Worm (Caenorhabditis elegans) whole organism, L4 larva: Measurements from ENCODE around the gene F41G3.6.

ENCODE experiments used
- F10B5.3 ChIP-seq: sonication (generic microtip); optimal IDR thresholded peaks from 2 replicates; lab custom pipeline; 2016; ENCODE audit warnings: mild to moderate bottlenecking, missing genetic modification characterization, missing compliant biosample characterization
- F26F4.8 ChIP-seq: fragments of 200-800 bp; sonication (Bioruptor generic); conservative IDR thresholded peaks from 2 replicates; pipeline ENCODE4 v1.3.6; 2022; ENCODE audit warnings: missing genetic modification characterization, missing compliant biosample characterization
- F49E8.2 ChIP-seq: sonication (generic microtip); optimal IDR thresholded peaks from 2 replicates; lab custom pipeline; 2016; ENCODE audit warnings: missing compliant biosample characterization, mild to moderate bottlenecking, missing genetic modification characterization, borderline replicate concordance
- R02D3.7 ChIP-seq: fragments of 150-350 bp; sonication (generic microtip); optimal IDR thresholded peaks from 3 replicates; lab custom pipeline; 2014; ENCODE audit warnings: missing biosample characterization, missing genetic modification characterization
- T20F7.1 ChIP-seq: fragments of 200-800 bp; sonication (Bioruptor generic); optimal IDR thresholded peaks from 2 replicates; lab custom pipeline; 2018; ENCODE audit warnings: mild to moderate bottlenecking, missing genetic modification characterization, missing compliant biosample characterization
- Y48G9A.11 ChIP-seq: fragments of 200-800 bp; sonication (Bioruptor generic); IDR thresholded peaks from 2 replicates; pipeline ENCODE4 v1.3.6; 2022; ENCODE audit warnings: missing genetic modification reagents, missing genetic modification characterization, missing compliant biosample characterization
- Y5F2A.4 ChIP-seq: fragments of 200-800 bp; sonication (Bioruptor generic); optimal IDR thresholded peaks from 2 replicates; lab custom pipeline; 2018; ENCODE audit warnings: mild to moderate bottlenecking, missing genetic modification characterization, missing compliant biosample characterization
- ZK337.2 ChIP-seq: fragments of 200-800 bp; sonication (Bioruptor generic); IDR thresholded peaks from 2 replicates; pipeline ENCODE4 v1.3.6; 2022; ENCODE audit warnings: missing genetic modification reagents, missing genetic modification characterization, missing compliant biosample characterization
- ZK546.5 ChIP-seq, 2 experiments: sonication (generic microtip); optimal IDR thresholded peaks; 2 replicates each; lab custom pipeline; 2017; ENCODE audit warnings: missing biosample characterization in 2 of 2, missing genetic modification characterization in 2 of 2
- aha-1 ChIP-seq: fragments of 150-350 bp; peaks from one replicate; lab custom pipeline; 2014; ENCODE audit warnings: missing biosample characterization, missing genetic modification characterization
- daf-16 ChIP-seq, 3 experiments: sonication (generic microtip); optimal IDR thresholded peaks; 2 replicates each; lab custom pipeline; 2016 to 2017; ENCODE audit warnings: missing genetic modification characterization in 3 of 3, missing genetic modification reagents in 3 of 3, mild to moderate bottlenecking in 2 of 3, missing compliant biosample characterization in 2 of 3, missing biosample characterization in 1 of 3, moderate library complexity in 1 of 3
- daf-8 ChIP-seq: fragments of 200-800 bp; sonication (Bioruptor generic); IDR thresholded peaks from 2 replicates; pipeline ENCODE4 v1.3.6; 2022; ENCODE audit warnings: missing genetic modification characterization, missing compliant biosample characterization
- dmd-6 ChIP-seq: fragments of 200-800 bp; sonication (Bioruptor generic); IDR thresholded peaks from 2 replicates; pipeline ENCODE4 v1.3.6; 2022; ENCODE audit warnings: missing genetic modification reagents, missing genetic modification characterization, missing compliant biosample characterization
- dpl-1 ChIP-seq: fragments of 150-350 bp; optimal IDR thresholded peaks from 2 replicates; lab custom pipeline; 2014; ENCODE audit warnings: missing biosample characterization, missing genetic modification reagents, missing genetic modification characterization
- fkh-10 ChIP-seq: fragments of 150-350 bp; optimal IDR thresholded peaks from 2 replicates; lab custom pipeline; 2014; ENCODE audit warnings: missing biosample characterization, missing genetic modification reagents, missing genetic modification characterization
- gei-8 ChIP-seq: fragments of 200-800 bp; sonication (Bioruptor generic); optimal IDR thresholded peaks from 2 replicates; lab custom pipeline; 2018; ENCODE audit warnings: mild to moderate bottlenecking, missing genetic modification characterization, missing compliant biosample characterization
- hif-1 ChIP-seq, 2 experiments: sonication (generic microtip); optimal IDR thresholded peaks; 2 replicates each; lab custom pipeline; 2016 to 2017; ENCODE audit warnings: missing compliant biosample characterization in 2 of 2, missing genetic modification characterization in 2 of 2, missing genetic modification reagents in 2 of 2, missing genotype in 2 of 2, mild to moderate bottlenecking in 1 of 2
- lin-39 ChIP-seq: fragments of 150-350 bp; optimal IDR thresholded peaks from 2 replicates; lab custom pipeline; 2014; ENCODE audit warnings: missing biosample characterization, missing genetic modification reagents, missing genetic modification characterization
- lir-3 ChIP-seq: sonication (generic microtip); optimal IDR thresholded peaks from 2 replicates; lab custom pipeline; 2016; ENCODE audit warnings: mild to moderate bottlenecking, missing genetic modification characterization, missing compliant biosample characterization
- mdt-29 ChIP-seq: fragments of 200-800 bp; sonication (Bioruptor generic); IDR thresholded peaks from 2 replicates; pipeline ENCODE4 v1.3.6; 2022; ENCODE audit warnings: missing genetic modification reagents, missing genetic modification characterization, missing compliant biosample characterization
- mes-2 ChIP-seq: sonication (generic microtip); optimal IDR thresholded peaks from 2 replicates; lab custom pipeline; 2016; ENCODE audit warnings: missing genotype, mild to moderate bottlenecking, missing genetic modification characterization, missing compliant biosample characterization; ENCODE audit not compliant: poor library complexity, severe bottlenecking
- nhr-102 ChIP-seq: sonication (generic microtip); optimal IDR thresholded peaks from 2 replicates; lab custom pipeline; 2016; ENCODE audit warnings: mild to moderate bottlenecking, missing genetic modification characterization, moderate library complexity, missing compliant biosample characterization
- nhr-11 ChIP-seq: fragments of 150-350 bp; optimal IDR thresholded peaks from 2 replicates; lab custom pipeline; 2014; ENCODE audit warnings: missing biosample characterization, missing genetic modification characterization
- nhr-48 ChIP-seq: sonication (generic microtip); optimal IDR thresholded peaks from 2 replicates; lab custom pipeline; 2016; ENCODE audit warnings: mild to moderate bottlenecking, missing genetic modification characterization, missing compliant biosample characterization
- nhr-76 ChIP-seq: fragments of 150-350 bp; optimal IDR thresholded peaks from 2 replicates; lab custom pipeline; 2014; ENCODE audit warnings: missing biosample characterization, missing genetic modification characterization
- pqm-1 ChIP-seq: sonication (generic microtip); optimal IDR thresholded peaks from 2 replicates; lab custom pipeline; 2017; ENCODE audit warnings: missing biosample characterization, missing genetic modification characterization
- saeg-2 ChIP-seq: fragments of 200-800 bp; sonication (Bioruptor generic); IDR thresholded peaks from 2 replicates; pipeline ENCODE4 v1.3.6; 2022; ENCODE audit warnings: missing genetic modification reagents, missing genetic modification characterization, missing compliant biosample characterization
- unc-130 ChIP-seq: sonication (generic microtip); optimal IDR thresholded peaks from 2 replicates; lab custom pipeline; 2016; ENCODE audit warnings: missing genetic modification reagents, missing genetic modification characterization, missing compliant biosample characterization
- unc-62 ChIP-seq, 3 experiments: fragments of 150-350 bp in 1 of 3; sonication (generic microtip); optimal IDR thresholded peaks in 2 of 3; peaks in 1 of 3; 1 replicate in 1 of 3; 2 replicates in 2 of 3; lab custom pipeline; 2014 to 2017; ENCODE audit warnings: missing biosample characterization in 3 of 3, missing genetic modification characterization in 3 of 3, missing genetic modification reagents in 3 of 3, missing genotype in 1 of 3
- zfp-2 ChIP-seq: sonication (generic microtip); optimal IDR thresholded peaks from 2 replicates; lab custom pipeline; 2016; ENCODE audit warnings: mild to moderate bottlenecking, missing genetic modification characterization, missing compliant biosample characterization

Gene F41G3.6

DNA sequence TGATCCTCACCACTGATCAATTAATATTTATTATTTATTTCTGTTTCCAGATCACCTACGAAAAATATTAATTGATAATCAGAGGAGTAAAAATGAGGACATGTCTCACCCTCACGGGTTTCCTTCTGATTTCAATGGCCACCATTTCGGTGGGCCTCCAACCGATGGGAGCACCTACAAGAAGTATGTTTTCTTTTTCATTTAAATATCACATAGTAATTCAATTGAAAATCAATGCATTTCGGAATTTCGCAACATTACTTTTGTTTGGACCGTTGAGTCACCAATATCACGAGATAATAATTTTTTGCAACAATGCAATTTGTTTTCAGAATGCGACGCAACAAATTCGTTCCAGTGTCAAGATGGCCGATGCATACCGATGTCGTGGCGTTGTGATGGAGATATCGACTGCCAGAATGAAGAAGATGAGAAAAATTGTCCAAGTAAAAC lies 40.7 kb downstream of the F41G3.6 start, which contains the start of gene gldi-2:
Gene gldi-2 (plus strand): TSS at position 51 of the 453 bp plus-strand sequence.
- TF ChIP-seq ZK337.2 (GFP tag; lab: Robert Waterston, UW) (no peak), gei-8 (no peak), Y5F2A.4 (GFP tag; lab: Kevin White, UChicago) (no peak), F10B5.3 (no peak), daf-8 (GFP tag; lab: Robert Waterston, UW) (no peak), nhr-48 (tag; lab: Kevin White, UChicago) (no peak), lir-3 (tag; lab: Kevin White, UChicago) (no peak), nhr-11 (tag; lab: Kevin White, UChicago) (no peak), F26F4.8 (GFP tag; lab: Robert Waterston, UW) (no peak), nhr-76 (tag; lab: Kevin White, UChicago) (no peak), Y48G9A.11 (GFP tag; lab: Robert Waterston, UW) (no peak), lin-39 (tag; lab: Kevin White, UChicago) (no peak), ZK546.5 (tag; optimal IDR thresholded peaks at IDR 0.05; lab: Kevin White, UChicago) (no peak)

DNA sequence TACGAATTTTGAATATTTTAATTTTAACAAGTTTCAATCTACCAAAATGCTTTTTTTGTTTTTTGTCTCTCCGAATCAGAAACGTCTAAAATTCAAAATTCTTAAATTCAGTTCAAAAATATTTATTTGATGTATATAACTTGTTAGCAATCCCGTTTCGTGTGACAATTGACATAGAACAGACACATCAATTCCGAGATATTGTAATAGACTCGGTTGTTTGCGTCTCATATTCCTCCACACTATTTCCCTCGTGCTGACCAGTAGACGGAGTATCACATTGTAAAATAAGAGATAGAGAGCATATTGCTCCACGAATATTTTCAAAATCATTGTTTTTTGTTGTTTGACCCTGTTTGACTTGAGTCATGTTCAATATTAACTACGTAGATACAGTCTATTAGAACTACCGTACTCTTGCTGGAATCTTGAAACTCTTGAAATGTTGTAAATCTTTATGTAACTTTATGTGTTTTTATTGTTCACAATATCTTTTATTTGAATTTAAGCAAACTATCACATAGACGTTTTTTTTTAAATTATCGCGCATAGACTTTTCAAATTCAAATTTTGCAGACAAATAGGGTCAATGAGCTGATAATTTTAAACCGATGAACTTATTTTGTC lies 46.1 kb downstream of the F41G3.6 start, which contains the start of gene T13C2.3:
Gene T13C2.3 (plus strand): TSS at position 577 of the 627 bp plus-strand sequence.
- TF ChIP-seq aha-1, result peak; percentile 8
- TF ChIP-seq F49E8.2 (tag; lab: Kevin White, UChicago), result no peak
- TF ChIP-seq zfp-2 (tag; lab: Kevin White, UChicago), result no peak
- no peak for TF ChIP-seq T20F7.1 (GFP tag; lab: Kevin White, UChicago)

- TF ChIP-seq ZK337.2 (GFP tag; lab: Robert Waterston, UW) (no peak), Y5F2A.4 (GFP tag; lab: Kevin White, UChicago) (no peak), nhr-102 (tag; lab: Kevin White, UChicago) (no peak), hif-1 (tag; optimal IDR thresholded peaks at IDR 0.05; lab: Kevin White, UChicago) (no peak), pqm-1 (tag; lab: Kevin White, UChicago) (no peak), R02D3.7 (tag; lab: Kevin White, UChicago) (no peak), unc-130 (no peak), unc-62 (GFP tag; optimal IDR thresholded peaks at IDR 0.05 in 1 of 2; lab: Kevin White, UChicago) (no peak), unc-62 (tag; optimal IDR thresholded peaks at IDR 0.05; lab: Kevin White, UChicago) (no peak), mes-2 (tag; lab: Kevin White, UChicago) (no peak), fkh-10 (GFP tag; lab: Kevin White, UChicago) (no peak), lin-39 (tag; lab: Kevin White, UChicago) (no peak), dpl-1 (GFP tag; lab: Kevin White, UChicago) (no peak), saeg-2 (GFP tag; lab: Robert Waterston, UW) (no peak), dmd-6 (no peak), daf-16 (GFP tag; optimal IDR thresholded peaks at IDR 0.05; lab: Kevin White, UChicago) (no peak), daf-16 (tag; optimal IDR thresholded peaks at IDR 0.05; lab: Kevin White, UChicago) (no peak), T20F7.1 (GFP tag; lab: Kevin White, UChicago) (no peak), daf-8 (GFP tag; lab: Robert Waterston, UW) (no peak), F26F4.8 (GFP tag; lab: Robert Waterston, UW) (no peak), mdt-29 (GFP tag; lab: Robert Waterston, UW) (no peak)
These were observed 49.2 kb downstream of the F41G3.6 start, which contains the start of gene T13C2.2 for ce11 chrII:6791891-6792290. TSS of gene T13C2.2 (plus strand) at chrII:6792191.
